Fruit fly (Drosophila melanogaster): ENCODE data around the gene Ubc84D.

The Ubc84D gene

dm6 chr3R:7522266-7522955 is 3.2 kb upstream of the Ubc84D start (continued):
- no peak for TF ChIP-seq run (tag; optimal IDR thresholded peaks at IDR 0.05)
- no peak for TF ChIP-seq CG4707 (GFP tag; optimal IDR thresholded peaks at IDR 0.05)
- TF ChIP-seq CG9817 (tag; optimal IDR thresholded peaks at IDR 0.05), result no peak
- no peak for TF ChIP-seq kni (GFP tag; optimal IDR thresholded peaks at IDR 0.05)
- TF ChIP-seq H15 (GFP tag; IDR thresholded peaks at IDR 0.05), result no peak
- no peak for TF ChIP-seq Hsf (GFP tag; optimal IDR thresholded peaks at IDR 0.05)
- TF ChIP-seq CG6254 (GFP tag; optimal IDR thresholded peaks at IDR 0.05), result no peak
- peak; percentile 58 for TF ChIP-seq Med (GFP tag)
- no peak for TF ChIP-seq Meics (GFP tag; optimal IDR thresholded peaks at IDR 0.05)
- TF ChIP-seq tio (GFP tag; optimal IDR thresholded peaks at IDR 0.05), result no peak
- TF ChIP-seq odd (GFP tag; optimal IDR thresholded peaks at IDR 0.05), result no peak
- TF ChIP-seq CG7987 (GFP tag; optimal IDR thresholded peaks at IDR 0.05), result peak; percentile 6
- peak; percentile 22 for TF ChIP-seq CG18599 (GFP tag; optimal IDR thresholded peaks at IDR 0.05)
- TF ChIP-seq kay (GFP tag; optimal IDR thresholded peaks at IDR 0.05), result no peak
- TF ChIP-seq chn (GFP tag; optimal IDR thresholded peaks at IDR 0.05), result no peak
- no peak for TF ChIP-seq zfh1 (GFP tag; IDR thresholded peaks at IDR 0.05)
- no peak for TF ChIP-seq eyg (GFP tag; optimal IDR thresholded peaks at IDR 0.05)
- TF ChIP-seq exex (tag; optimal IDR thresholded peaks at IDR 0.05), result peak; percentile 52
- no peak for TF ChIP-seq ewg (GFP tag; optimal IDR thresholded peaks at IDR 0.05)
- TF ChIP-seq Xrp1 (GFP tag; IDR thresholded peaks at IDR 0.05), result no peak
- no peak for TF ChIP-seq ERR (GFP tag; optimal IDR thresholded peaks at IDR 0.05)
- TF ChIP-seq row (GFP tag; IDR thresholded peaks at IDR 0.05), result no peak
- TF ChIP-seq CG16863 (GFP tag; optimal IDR thresholded peaks at IDR 0.05), result no peak
- TF ChIP-seq sim (GFP tag; IDR thresholded peaks at IDR 0.05), result no peak
- no peak for TF ChIP-seq CG9437 (GFP tag; optimal IDR thresholded peaks at IDR 0.05)
- peak; percentile 67 for TF ChIP-seq sens (GFP tag)
- TF ChIP-seq al (GFP tag; IDR thresholded peaks at IDR 0.05), result no peak

- peak; percentile 97 for TF ChIP-seq z (GFP tag; IDR thresholded peaks at IDR 0.05)
- TF ChIP-seq Mad (GFP tag; optimal IDR thresholded peaks at IDR 0.05), result no peak
- no peak for TF ChIP-seq CG13424 (tag; optimal IDR thresholded peaks at IDR 0.05)
- no peak for TF ChIP-seq crp (GFP tag; optimal IDR thresholded peaks at IDR 0.05)
- TF ChIP-seq Adf1 (GFP tag; IDR thresholded peaks at IDR 0.05), result peak; percentile 63; the same call in 1 of the 2 replicates
- no peak for TF ChIP-seq esg (GFP tag; conservative IDR thresholded peaks at IDR 0.05)
- TF ChIP-seq CG4328 (GFP tag; optimal IDR thresholded peaks at IDR 0.05), result no peak
- peak; percentile 73 for TF ChIP-seq Bgb (GFP tag; IDR thresholded peaks at IDR 0.05; ENCODE audit: partially characterized antibody)
- TF ChIP-seq CG6854 (GFP tag; optimal IDR thresholded peaks at IDR 0.05), result peak; percentile 2
- peak; percentile 88 for TF ChIP-seq Hey (tag; optimal IDR thresholded peaks at IDR 0.05)
- peak; percentile 58 for TF ChIP-seq B-H2 (GFP tag; optimal IDR thresholded peaks at IDR 0.05)
- TF ChIP-seq CG13287 (GFP tag; IDR thresholded peaks at IDR 0.05; ENCODE audit: partially characterized antibody), result peak; percentile 66
- peak; percentile 52 for TF ChIP-seq lab (GFP tag; optimal IDR thresholded peaks at IDR 0.05)
- no peak for TF ChIP-seq emc (GFP tag; optimal IDR thresholded peaks at IDR 0.05)
- TF ChIP-seq CG15269 (tag; optimal IDR thresholded peaks at IDR 0.05), result peak; percentile 32
- peak; percentile 91; the same call in 3 of the 4 replicates for TF ChIP-seq chinmo (GFP tag; IDR thresholded peaks at IDR 0.05; ENCODE audit: partially characterized antibody)
- TF ChIP-seq tna (GFP tag; IDR thresholded peaks at IDR 0.05; ENCODE audit: partially characterized antibody), result peak; percentile 47; the same call in 1 of the 2 replicates
- no peak for TF ChIP-seq CG4404 (GFP tag; IDR thresholded peaks at IDR 0.05)
- no peak for TF ChIP-seq Sin3A (optimal IDR thresholded peaks at IDR 0.05)
- TF ChIP-seq jing (GFP tag; optimal IDR thresholded peaks at IDR 0.05), result no peak
- peak; percentile 23 for TF ChIP-seq CG13296 (GFP tag; optimal IDR thresholded peaks at IDR 0.05)
- TF ChIP-seq nerfin-2 (GFP tag; IDR thresholded peaks at IDR 0.05; ENCODE audit: partially characterized antibody), result 0 out of 2 replicates have a peak, but pooled peaks have one; percentile 16
- peak; percentile 1 for TF ChIP-seq scrt (GFP tag; optimal IDR thresholded peaks at IDR 0.05)
- TF ChIP-seq odd (GFP tag; optimal IDR thresholded peaks at IDR 0.05), result no peak
Measured at dm6 chr3R:7515599-7516069, 3.6 kb downstream of the Ubc84D start, which contains the start of gene alpha-Est8. alpha-Est8 (minus strand) TSS chr3R:7515670.
